Fruit fly (Drosophila melanogaster): ENCODE data around the gene Hr78.

dm6 chr3L:21515823-21516715, 18.8 kb upstream of the Hr78 start, which contains the start of the genes SAK and Cdk12:
- TF ChIP-seq CG8478 (optimal IDR thresholded peaks at IDR 0.05), result no peak
- no peak for TF ChIP-seq CTCF (optimal IDR thresholded peaks at IDR 0.05)

Data from S2 (cell line).